Fruit fly (Drosophila melanogaster) ovary, adult (tissue): ENCODE results near the gene NdufV3.

Experiments used
- CG17801 ChIP-seq: fragments of 200-800 bp; optimal IDR thresholded peaks from 2 replicates; lab custom pipeline; 2019; ENCODE audit warnings: missing biosample characterization, mild to moderate bottlenecking, missing genetic modification characterization, moderate library complexity; ENCODE audit not compliant: partially characterized antibody

NdufV3 gene

DNA sequence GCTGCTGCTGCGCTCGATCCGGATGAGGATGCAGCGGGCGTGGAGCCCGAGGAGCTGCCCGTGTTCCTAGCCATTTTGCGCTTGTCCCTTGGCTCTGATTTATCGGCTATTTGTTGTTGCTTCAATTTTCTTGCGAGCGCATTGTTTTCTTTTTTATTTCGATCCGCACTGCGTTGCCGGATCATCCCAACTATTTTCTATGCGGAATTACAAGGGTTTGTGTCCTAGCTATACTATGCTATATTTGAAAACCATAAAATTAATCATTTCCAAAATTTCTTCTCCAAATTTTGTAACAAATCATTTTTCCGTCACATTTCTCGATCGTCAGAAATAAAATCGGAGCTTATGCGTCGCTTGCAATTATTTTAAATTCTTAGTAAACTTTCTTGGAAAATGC is 2.0 kb upstream of the NdufV3 start, which contains the start of the genes GCS1 and CG11756:
Gene GCS1 (minus strand): TSS at position 193 of the 400 bp plus-strand sequence.
Gene CG11756 (plus strand): TSS at position 312 of the 400 bp plus-strand sequence.
- TF ChIP-seq CG17801 (GFP tag; lab: Kevin White, UChicago), result peak; percentile 24

DNA sequence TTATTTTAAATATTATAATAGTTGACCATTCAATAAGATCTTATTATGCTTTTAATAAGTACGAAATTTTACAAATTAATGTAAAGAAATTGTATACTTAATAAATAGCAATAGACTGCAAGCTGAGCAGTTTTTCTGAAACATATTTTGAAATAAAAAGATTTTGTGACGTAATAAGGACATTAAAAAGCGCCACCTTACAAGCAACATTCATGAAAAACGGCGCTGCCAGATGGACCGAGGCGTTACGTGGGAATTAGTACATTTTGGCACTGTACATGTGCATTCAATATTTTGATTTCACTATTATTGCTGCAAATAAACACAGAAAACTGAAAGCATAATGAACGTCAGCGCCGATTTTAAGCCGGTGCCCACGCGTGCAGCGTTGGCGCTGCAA is 969 bp upstream of the NdufV3 start, which contains the start of gene CG1738:
Gene CG1738 (plus strand): TSS at position 221 of the 400 bp plus-strand sequence.
- TF ChIP-seq CG17801 (GFP tag; lab: Kevin White, UChicago), result peak; percentile 39

DNA sequence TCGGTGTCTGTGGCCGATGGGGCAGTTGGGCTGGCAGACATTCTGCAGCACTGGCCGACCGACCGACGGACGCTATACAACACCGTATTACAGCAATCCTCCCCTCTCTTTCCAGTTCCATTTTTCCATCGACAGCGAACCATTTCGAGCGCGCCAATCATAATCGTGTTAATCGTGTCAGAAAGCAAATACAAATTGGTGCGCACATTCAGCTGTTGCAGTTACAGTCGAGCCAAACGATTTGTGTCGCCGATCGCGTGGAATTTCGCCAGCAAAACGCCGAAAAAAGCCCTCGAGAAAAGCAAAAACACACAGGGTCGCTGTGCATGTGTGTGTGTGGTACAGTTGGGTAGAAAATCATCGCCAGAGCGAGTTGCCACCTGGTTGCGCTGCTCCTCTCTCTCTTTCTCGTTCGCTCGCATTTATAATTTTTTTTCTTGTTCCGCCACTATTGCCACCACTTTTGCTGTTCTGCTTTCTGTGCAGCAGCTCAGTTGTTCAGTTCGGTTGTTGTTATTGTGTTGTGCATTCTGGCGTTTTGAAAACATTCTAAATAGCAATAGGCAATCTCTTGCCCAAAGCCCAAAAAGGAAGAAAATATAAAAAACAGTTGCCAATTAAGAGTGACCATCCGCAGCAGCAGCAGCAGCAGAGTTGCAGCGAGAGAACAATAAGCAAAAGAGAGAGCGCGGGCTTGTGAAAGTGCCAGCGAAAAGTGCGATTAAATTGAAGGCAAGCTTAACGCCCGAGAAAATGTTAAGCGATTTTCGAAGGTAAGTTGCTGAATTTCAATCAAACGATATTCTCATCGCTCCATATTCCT is 918 bp downstream of the NdufV3 start, which contains the start of gene CG1737:
Gene CG1737 (plus strand): TSS at position 104 of the 823 bp plus-strand sequence.
- TF ChIP-seq CG17801 (GFP tag; lab: Kevin White, UChicago), result peak; percentile 6

DNA sequence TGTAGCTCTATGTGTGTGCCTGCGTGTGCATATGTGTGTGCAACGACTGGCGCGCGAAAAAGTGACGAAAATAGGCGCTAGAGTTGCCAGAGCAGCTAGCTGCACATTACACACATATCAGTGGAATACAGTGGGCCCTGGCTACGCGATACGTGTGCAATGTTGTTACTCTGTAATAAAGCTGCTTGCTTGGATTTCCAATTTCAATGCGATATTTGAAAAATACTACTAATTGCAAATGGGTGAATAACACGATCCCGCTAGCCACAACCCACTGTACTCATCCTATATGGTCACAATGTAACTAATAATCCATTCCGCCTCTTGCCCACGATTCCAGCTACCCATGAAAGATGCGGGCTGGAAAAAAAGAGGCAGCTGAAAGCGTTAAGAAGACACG is 1.6 kb downstream of the NdufV3 start:
- TF ChIP-seq CG17801 (GFP tag; lab: Kevin White, UChicago), result peak; percentile 94

dm6 chrX:11355708-11356174 is 5.9 kb downstream of the NdufV3 start, which contains the start of gene dsh:
Gene dsh (plus strand): TSS chrX:11355881.
- no peak for TF ChIP-seq CG17801 (GFP tag; lab: Kevin White, UChicago)

DNA sequence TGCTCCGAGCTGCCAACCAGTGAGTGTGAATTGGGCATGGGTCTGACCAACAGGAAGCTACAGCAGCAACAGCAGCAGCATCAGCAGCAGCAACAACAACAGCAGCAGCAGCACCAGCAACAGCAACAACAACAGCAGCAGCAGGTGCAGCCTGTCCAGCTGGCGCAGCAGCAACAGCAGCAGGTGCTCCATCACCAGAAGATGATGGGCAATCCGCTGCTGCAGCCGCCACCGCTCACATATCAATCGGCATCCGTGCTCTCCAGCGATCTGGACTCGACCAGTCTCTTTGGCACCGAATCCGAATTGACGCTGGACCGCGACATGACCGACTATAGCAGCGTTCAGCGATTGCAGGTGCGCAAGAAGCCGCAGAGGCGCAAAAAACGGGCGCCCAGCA is 6.8 kb downstream of the NdufV3 start:
- TF ChIP-seq CG17801 (GFP tag; lab: Kevin White, UChicago), result no peak

dm6 chrX:11359081-11359481 is 9.3 kb downstream of the NdufV3 start, which contains the start of gene Pa1:
Gene Pa1 (plus strand): TSS chrX:11359236.
- peak; percentile 68 for TF ChIP-seq CG17801 (GFP tag; lab: Kevin White, UChicago)

DNA sequence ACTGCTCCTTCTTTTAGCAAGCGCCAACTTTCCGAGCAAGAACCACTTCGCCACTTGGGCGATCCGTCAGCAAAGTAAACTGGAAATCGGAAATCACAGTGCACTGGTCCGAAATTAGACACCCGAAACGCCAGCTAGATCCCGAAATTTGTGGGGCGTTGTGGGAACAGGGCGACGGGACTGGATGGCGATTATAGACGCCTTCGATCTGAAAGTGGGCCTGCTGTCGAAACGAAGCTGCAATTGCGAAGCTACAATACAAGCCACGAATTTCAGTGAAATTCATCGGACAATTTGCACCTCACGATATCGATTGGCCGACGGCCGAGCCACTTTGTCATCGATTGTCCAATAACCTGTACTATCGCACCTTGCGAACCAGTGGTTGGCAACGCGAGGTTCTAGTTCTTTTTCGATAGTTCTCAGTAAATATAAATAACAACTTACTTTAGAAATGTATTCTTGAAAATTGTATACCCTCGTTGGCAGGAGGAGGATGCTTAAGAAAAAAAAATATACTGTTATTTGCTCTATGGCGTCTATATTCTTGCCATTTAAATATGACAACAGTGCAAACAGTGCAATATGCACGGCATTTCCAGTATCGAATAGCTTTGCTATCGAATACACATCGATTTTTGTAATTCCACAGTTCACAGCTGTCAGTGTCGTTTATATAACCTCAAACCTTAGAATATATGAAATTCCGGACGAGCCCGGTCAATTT is 18.1 kb downstream of the NdufV3 start, which contains the start of the genes hop and Tim8:
Gene hop (minus strand): TSS at position 316 of the 727 bp plus-strand sequence.
Gene Tim8 (plus strand): TSS at position 663 of the 727 bp plus-strand sequence.
- no peak for TF ChIP-seq CG17801 (GFP tag; lab: Kevin White, UChicago)

- TF ChIP-seq CG17801 (GFP tag; lab: Kevin White, UChicago), result no peak
Observed at dm6 chrX:11369374-11369773, 19.6 kb downstream of the NdufV3 start, which contains the start of gene dlg1. Gene dlg1 (plus strand): TSS chrX:11369665.

- TF ChIP-seq CG17801 (GFP tag; lab: Kevin White, UChicago), result no peak
Observed at dm6 chrX:11370792-11371191, 21.0 kb downstream of the NdufV3 start.

DNA sequence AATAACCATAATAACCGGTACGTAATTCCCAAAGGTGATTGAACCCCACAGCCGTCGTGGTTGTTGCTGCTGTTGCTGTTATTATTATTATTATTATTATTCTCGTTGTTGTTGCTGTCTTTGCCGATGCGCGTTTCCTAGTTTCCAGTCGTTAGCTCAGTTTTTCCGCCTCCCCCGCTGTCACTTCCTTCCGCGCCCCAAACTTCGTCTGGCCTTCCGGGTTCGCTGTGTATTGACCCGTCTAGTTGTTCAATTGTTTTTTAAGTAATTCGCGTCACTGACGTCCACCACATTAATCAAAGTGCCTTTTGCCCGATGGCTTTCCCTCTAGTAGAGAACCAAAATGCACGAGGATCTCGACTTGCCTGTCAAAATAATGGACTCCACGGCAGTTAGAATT is 21.8 kb downstream of the NdufV3 start:
- TF ChIP-seq CG17801 (GFP tag; lab: Kevin White, UChicago), result no peak

- TF ChIP-seq CG17801 (GFP tag; lab: Kevin White, UChicago), result peak; percentile 94
Observed at dm6 chrX:11372764-11373712, 23.2 kb downstream of the NdufV3 start.

DNA sequence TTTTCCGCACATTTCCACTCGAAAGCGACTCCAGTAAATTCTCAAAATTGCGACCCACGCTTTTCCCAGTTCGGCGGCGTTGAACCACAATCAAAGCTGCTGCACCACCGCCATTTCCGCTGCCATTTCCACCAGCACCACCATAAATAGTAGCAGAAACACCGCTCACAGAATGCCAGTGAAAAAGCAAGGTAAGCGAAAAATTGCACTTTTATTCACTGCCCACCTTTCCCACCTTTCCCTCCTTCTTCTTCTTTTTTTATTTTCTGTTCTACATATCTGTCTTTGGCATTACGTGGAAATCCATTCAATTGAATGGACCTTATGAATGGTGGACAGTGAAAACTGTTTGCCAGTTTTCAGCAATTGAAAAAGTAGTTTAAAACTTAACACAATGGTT is 24.5 kb downstream of the NdufV3 start:
- TF ChIP-seq CG17801 (GFP tag; lab: Kevin White, UChicago), result no peak

DNA sequence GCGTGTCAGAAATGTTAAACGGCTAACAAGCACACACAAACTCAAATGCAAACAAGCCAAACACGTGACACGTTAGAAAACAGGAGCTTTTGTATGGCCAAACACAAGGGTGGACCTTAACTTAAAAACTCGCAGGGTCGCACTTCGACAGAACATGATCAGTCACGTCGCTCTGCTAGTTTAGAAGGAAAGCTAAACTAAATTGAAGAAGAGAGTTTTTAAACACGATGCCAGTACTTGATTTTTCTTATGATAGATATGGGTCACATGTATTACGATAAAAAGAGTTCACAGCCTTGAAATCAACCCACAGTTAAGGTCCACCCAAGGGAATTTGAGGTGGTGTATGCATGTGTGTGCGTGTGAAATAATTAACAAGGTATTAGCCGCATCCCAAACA is 28.6 kb downstream of the NdufV3 start:
- TF ChIP-seq CG17801 (GFP tag; lab: Kevin White, UChicago), result no peak
